Worm (Caenorhabditis elegans) whole organism, L1 larva: Measurements from ENCODE around the gene F54C9.11.

Source experiments
- ceh-82 ChIP-seq, 3 experiments: fragments of 150-350 bp in 1 of 3; sonication (generic microtip) in 2 of 3; optimal IDR thresholded peaks; 2 replicates each; lab custom pipeline; 2014 to 2017; ENCODE audit warnings: missing biosample characterization in 3 of 3, missing genetic modification characterization in 3 of 3
- fkh-10 ChIP-seq: sonication (generic microtip); optimal IDR thresholded peaks from 2 replicates; lab custom pipeline; 2017; ENCODE audit warnings: missing biosample characterization, missing genetic modification reagents, missing genetic modification characterization
- fos-1 ChIP-seq: fragments of 150-350 bp; optimal IDR thresholded peaks from 2 replicates; lab custom pipeline; 2014; ENCODE audit warnings: missing biosample characterization, missing genetic modification characterization
- lin-39 ChIP-seq: fragments of 150-350 bp; optimal IDR thresholded peaks from 2 replicates; lab custom pipeline; 2014; ENCODE audit warnings: missing biosample characterization, missing genetic modification reagents, missing genetic modification characterization
- nhr-84 ChIP-seq: sonication (generic microtip); optimal IDR thresholded peaks from 2 replicates; lab custom pipeline; 2017; ENCODE audit warnings: missing biosample characterization, missing genetic modification characterization
- unc-86 ChIP-seq: sonication (generic microtip); optimal IDR thresholded peaks from 2 replicates; lab custom pipeline; 2016; ENCODE audit warnings: missing genetic modification characterization, missing compliant biosample characterization

DNA sequence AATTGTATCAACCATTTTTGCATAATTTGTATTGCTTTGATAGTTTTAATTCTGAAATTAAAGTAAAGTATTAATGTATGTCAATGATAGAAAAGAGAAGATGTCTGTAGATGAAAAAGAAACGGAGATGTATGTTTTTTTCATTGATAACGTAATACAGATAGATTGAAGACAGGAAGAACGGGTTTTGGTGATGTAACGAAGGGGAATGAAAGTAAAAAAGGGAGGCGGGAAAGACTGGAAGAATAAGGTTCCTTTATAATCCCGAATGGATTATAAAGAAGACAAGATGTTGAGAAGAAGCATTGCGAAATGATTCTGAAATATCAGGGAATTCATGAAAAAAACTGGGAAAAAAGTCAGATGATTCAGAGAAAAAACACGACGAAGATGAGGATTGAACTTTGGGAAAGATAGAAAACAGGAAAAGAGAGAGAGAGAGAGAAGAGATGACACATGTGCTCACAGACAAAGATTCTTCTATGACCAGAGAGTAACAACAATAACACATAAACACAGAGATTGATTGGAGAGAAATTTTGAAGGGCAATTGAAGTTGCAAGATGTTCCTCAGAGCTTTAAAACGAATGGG is at the start of gene F54C9.11:
- TF ChIP-seq ceh-82 (tag; optimal IDR thresholded peaks at IDR 0.05; lab: Kevin White, UChicago) (no peak), fkh-10 (GFP tag; lab: Kevin White, UChicago) (no peak), fos-1 (no peak), lin-39 (tag; lab: Kevin White, UChicago) (no peak), nhr-84 (tag; lab: Kevin White, UChicago) (no peak), unc-86 (no peak)
